Worm (Caenorhabditis elegans): ENCODE data around the gene adt-1.

DNA sequence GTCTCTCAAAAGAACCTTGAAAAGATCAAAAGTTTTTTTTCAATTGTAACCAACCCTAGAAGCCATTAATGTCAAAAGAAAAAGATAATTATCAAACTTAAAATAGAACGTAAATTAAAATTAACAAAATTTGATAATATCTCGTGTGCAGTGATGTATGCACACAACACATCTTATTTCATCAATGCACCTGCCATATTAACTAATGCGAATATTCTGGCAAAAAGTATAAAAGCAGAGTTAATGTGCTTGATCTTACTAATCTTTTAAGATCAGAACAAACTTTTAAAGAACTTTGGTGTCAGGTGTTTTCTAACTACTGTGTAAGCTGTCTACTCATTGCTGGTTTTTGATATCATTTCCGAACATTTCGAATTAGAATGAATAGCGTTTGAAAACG is 24.1 kb downstream of the adt-1 start:
- TF ChIP-seq dao-5 (tag; optimal IDR thresholded peaks at IDR 0.05) (no peak), him-1 (tag; optimal IDR thresholded peaks at IDR 0.05) (no peak)
